Worm (Caenorhabditis elegans) whole organism, L4 larva: ENCODE measurements around the gene F52C9.3.
A peak's percentile ranks its signal among the peaks of the same experiment; 100 is the strongest.

Experiments
- R02D3.7 ChIP-seq: fragments of 150-350 bp; sonication (generic microtip); optimal IDR thresholded peaks from 3 replicates; lab custom pipeline; 2014; ENCODE audit warnings: missing biosample characterization, missing genetic modification characterization
- T20F7.1 ChIP-seq: fragments of 200-800 bp; sonication (Bioruptor generic); optimal IDR thresholded peaks from 2 replicates; lab custom pipeline; 2018; ENCODE audit warnings: mild to moderate bottlenecking, missing genetic modification characterization, missing compliant biosample characterization
- T26A8.4 ChIP-seq: fragments of 200-800 bp; sonication (Bioruptor generic); IDR thresholded peaks from 2 replicates; pipeline ENCODE4 v1.3.6; 2022; ENCODE audit warnings: missing genetic modification characterization, missing compliant biosample characterization
- Y48G9A.11 ChIP-seq: fragments of 200-800 bp; sonication (Bioruptor generic); IDR thresholded peaks from 2 replicates; pipeline ENCODE4 v1.3.6; 2022; ENCODE audit warnings: missing genetic modification reagents, missing genetic modification characterization, missing compliant biosample characterization
- Y5F2A.4 ChIP-seq: fragments of 200-800 bp; sonication (Bioruptor generic); optimal IDR thresholded peaks from 2 replicates; lab custom pipeline; 2018; ENCODE audit warnings: mild to moderate bottlenecking, missing genetic modification characterization, missing compliant biosample characterization
- ceh-82 ChIP-seq: sonication (generic microtip); optimal IDR thresholded peaks from 2 replicates; lab custom pipeline; 2017; ENCODE audit warnings: missing biosample characterization, missing genetic modification characterization
- daf-12 ChIP-seq: fragments of 150-350 bp; optimal IDR thresholded peaks from 2 replicates; lab custom pipeline; 2014; ENCODE audit warnings: missing biosample characterization, missing genetic modification reagents, missing genetic modification characterization
- daf-16 ChIP-seq, 3 experiments: sonication (generic microtip); optimal IDR thresholded peaks; 2 replicates each; lab custom pipeline; 2016 to 2017; ENCODE audit warnings: missing genetic modification characterization in 3 of 3, missing genetic modification reagents in 3 of 3, mild to moderate bottlenecking in 2 of 3, missing compliant biosample characterization in 2 of 3, missing biosample characterization in 1 of 3, moderate library complexity in 1 of 3
- dpl-1 ChIP-seq: fragments of 150-350 bp; optimal IDR thresholded peaks from 2 replicates; lab custom pipeline; 2014; ENCODE audit warnings: missing biosample characterization, missing genetic modification reagents, missing genetic modification characterization
- dve-1 ChIP-seq: sonication (generic microtip); optimal IDR thresholded peaks from 2 replicates; lab custom pipeline; 2017; ENCODE audit warnings: antibody characterized with exemption, mild to moderate bottlenecking, missing genetic modification characterization, missing compliant biosample characterization; ENCODE audit not compliant: insufficient read depth
- egl-27 ChIP-seq: sonication (generic microtip); optimal IDR thresholded peaks from 3 replicates; lab custom pipeline; 2017; ENCODE audit warnings: missing biosample characterization, missing genetic modification reagents, missing genetic modification characterization
- egl-43 ChIP-seq: fragments of 200-800 bp; sonication (Bioruptor generic); IDR thresholded peaks from 2 replicates; pipeline ENCODE4 v1.3.6; 2022; ENCODE audit warnings: missing genetic modification reagents, missing genetic modification characterization, missing compliant biosample characterization
- fkh-10 ChIP-seq: fragments of 150-350 bp; optimal IDR thresholded peaks from 2 replicates; lab custom pipeline; 2014; ENCODE audit warnings: missing biosample characterization, missing genetic modification reagents, missing genetic modification characterization
- hlh-11 ChIP-seq: fragments of 200-800 bp; sonication (Bioruptor generic); optimal IDR thresholded peaks from 2 replicates; lab custom pipeline; 2018; ENCODE audit warnings: mild to moderate bottlenecking, missing genetic modification characterization, missing compliant biosample characterization
- hlh-30 ChIP-seq: sonication (generic microtip); optimal IDR thresholded peaks from 2 replicates; lab custom pipeline; 2017; ENCODE audit warnings: antibody characterized with exemption, mild to moderate bottlenecking, missing genetic modification characterization, missing compliant biosample characterization; ENCODE audit not compliant: insufficient read depth
- hmg-1.1 ChIP-seq: fragments of 200-800 bp; sonication (Bioruptor generic); IDR thresholded peaks from 2 replicates; pipeline ENCODE4 v1.3.6; 2022; ENCODE audit warnings: missing genetic modification reagents, missing genetic modification characterization, missing compliant biosample characterization
- lin-38 ChIP-seq: fragments of 200-800 bp; sonication (Bioruptor generic); IDR thresholded peaks from 2 replicates; pipeline ENCODE4 v1.3.6; 2022; ENCODE audit warnings: missing genetic modification reagents, missing genetic modification characterization, missing compliant biosample characterization
- lsy-2 ChIP-seq, 2 experiments: fragments of 150-350 bp in 1 of 2; sonication (generic microtip) in 1 of 2; optimal IDR thresholded peaks; 2 replicates each; lab custom pipeline; 2014 to 2017; ENCODE audit warnings: missing biosample characterization in 2 of 2, missing genetic modification characterization in 2 of 2
- mdl-1 ChIP-seq, 2 experiments: fragments of 150-350 bp in 1 of 2; sonication (generic microtip) in 1 of 2; optimal IDR thresholded peaks; 2 replicates each; lab custom pipeline; 2014 to 2017; ENCODE audit warnings: missing biosample characterization in 2 of 2, missing genetic modification characterization in 2 of 2
- mes-2 ChIP-seq: sonication (generic microtip); optimal IDR thresholded peaks from 2 replicates; lab custom pipeline; 2016; ENCODE audit warnings: missing genotype, mild to moderate bottlenecking, missing genetic modification characterization, missing compliant biosample characterization; ENCODE audit not compliant: poor library complexity, severe bottlenecking
- nhr-11 ChIP-seq: fragments of 150-350 bp; optimal IDR thresholded peaks from 2 replicates; lab custom pipeline; 2014; ENCODE audit warnings: missing biosample characterization, missing genetic modification characterization
- nhr-28 ChIP-seq: fragments of 150-350 bp; optimal IDR thresholded peaks from 2 replicates; lab custom pipeline; 2014; ENCODE audit warnings: missing biosample characterization, missing genetic modification characterization
- nhr-42 ChIP-seq: fragments of 200-800 bp; sonication (Bioruptor generic); IDR thresholded peaks from 2 replicates; pipeline ENCODE4 v1.3.6; 2022; ENCODE audit warnings: missing genetic modification characterization, missing compliant biosample characterization
- pha-4 ChIP-seq, 2 experiments: fragments of 150-350 bp in 1 of 2; fragments of 200-800 bp in 1 of 2; sonication (Bioruptor generic) in 1 of 2; IDR thresholded peaks in 1 of 2; optimal IDR thresholded peaks in 1 of 2; 2 replicates each; pipeline versions ENCODE4 v1.3.6 to Lab custom; 2014 to 2022; ENCODE audit warnings: missing genetic modification characterization in 2 of 2, missing genetic modification reagents in 2 of 2, missing biosample characterization in 1 of 2, missing compliant biosample characterization in 1 of 2
- php-3 ChIP-seq: fragments of 200-800 bp; sonication (Bioruptor generic); IDR thresholded peaks from 2 replicates; pipeline ENCODE4 v1.3.6; 2022; ENCODE audit warnings: missing genetic modification reagents, missing genetic modification characterization, missing compliant biosample characterization
- spr-3 ChIP-seq: fragments of 200-800 bp; sonication (Bioruptor generic); optimal IDR thresholded peaks from 2 replicates; lab custom pipeline; 2018; ENCODE audit warnings: mild to moderate bottlenecking, missing genetic modification characterization, missing compliant biosample characterization
- tag-97 ChIP-seq: fragments of 200-800 bp; sonication (Bioruptor generic); IDR thresholded peaks from 2 replicates; pipeline ENCODE4 v1.3.6; 2022; ENCODE audit warnings: missing genetic modification characterization, missing compliant biosample characterization
- unc-62 ChIP-seq, 3 experiments: fragments of 150-350 bp in 1 of 3; sonication (generic microtip); optimal IDR thresholded peaks in 2 of 3; peaks in 1 of 3; 1 replicate in 1 of 3; 2 replicates in 2 of 3; lab custom pipeline; 2014 to 2017; ENCODE audit warnings: missing biosample characterization in 3 of 3, missing genetic modification characterization in 3 of 3, missing genetic modification reagents in 3 of 3, missing genotype in 1 of 3

The F52C9.3 gene

ce11 chrIII:5372884-5373283 is 51.2 kb downstream of the F52C9.3 start (continued):
- TF ChIP-seq pha-4 (GFP tag; IDR thresholded peaks at IDR 0.05; lab: Robert Waterston, UW) = no peak
- TF ChIP-seq pha-4 (tag; optimal IDR thresholded peaks at IDR 0.05; lab: Kevin White, UChicago) = peak; percentile 38
- no peak for TF ChIP-seq hmg-1.1
- no peak for TF ChIP-seq egl-43 (GFP tag; lab: Robert Waterston, UW)
- TF ChIP-seq fkh-10 (GFP tag; lab: Kevin White, UChicago) = peak; percentile 37
- TF ChIP-seq T26A8.4 (GFP tag; lab: Robert Waterston, UW) = no peak
- TF ChIP-seq spr-3 (GFP tag; lab: Kevin White, UChicago) = no peak
- no peak for TF ChIP-seq nhr-42
- no peak for TF ChIP-seq egl-27 (tag; lab: Kevin White, UChicago)

DNA sequence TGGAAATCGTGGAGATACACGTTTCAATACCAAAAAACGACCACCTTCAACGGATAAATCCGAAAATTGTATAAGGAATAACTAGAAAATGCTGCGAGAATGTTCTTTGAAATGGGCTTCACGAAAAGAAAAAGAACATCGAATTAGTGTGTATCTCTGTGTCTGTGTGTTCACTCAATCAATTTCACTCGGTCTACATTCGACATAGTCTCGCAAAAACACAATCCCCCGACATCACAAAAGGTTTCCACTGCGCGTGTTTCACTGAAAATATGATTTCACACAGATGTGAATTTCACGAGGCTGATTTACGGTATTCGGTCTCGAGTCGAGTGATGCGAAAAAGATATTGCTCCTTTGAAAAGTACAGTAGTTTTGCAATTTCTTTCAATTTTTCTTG is 52.0 kb downstream of the F52C9.3 start:
- TF ChIP-seq T20F7.1 (GFP tag; lab: Kevin White, UChicago) (no peak), mdl-1 (tag; optimal IDR thresholded peaks at IDR 0.05; lab: Kevin White, UChicago) (no peak), dve-1 (tag; lab: Kevin White, UChicago) (no peak), Y5F2A.4 (GFP tag; lab: Kevin White, UChicago) (no peak), tag-97 (GFP tag; lab: Robert Waterston, UW) (no peak), nhr-28 (tag; lab: Kevin White, UChicago) (peak; percentile 34), php-3 (GFP tag; lab: Robert Waterston, UW) (no peak), hlh-30 (peak; percentile 57), egl-27 (tag; lab: Kevin White, UChicago) (no peak), ceh-82 (no peak), hlh-11 (tag; lab: Kevin White, UChicago) (peak; percentile 3), R02D3.7 (tag; lab: Kevin White, UChicago) (no peak), fkh-10 (GFP tag; lab: Kevin White, UChicago) (peak; percentile 88)

DNA sequence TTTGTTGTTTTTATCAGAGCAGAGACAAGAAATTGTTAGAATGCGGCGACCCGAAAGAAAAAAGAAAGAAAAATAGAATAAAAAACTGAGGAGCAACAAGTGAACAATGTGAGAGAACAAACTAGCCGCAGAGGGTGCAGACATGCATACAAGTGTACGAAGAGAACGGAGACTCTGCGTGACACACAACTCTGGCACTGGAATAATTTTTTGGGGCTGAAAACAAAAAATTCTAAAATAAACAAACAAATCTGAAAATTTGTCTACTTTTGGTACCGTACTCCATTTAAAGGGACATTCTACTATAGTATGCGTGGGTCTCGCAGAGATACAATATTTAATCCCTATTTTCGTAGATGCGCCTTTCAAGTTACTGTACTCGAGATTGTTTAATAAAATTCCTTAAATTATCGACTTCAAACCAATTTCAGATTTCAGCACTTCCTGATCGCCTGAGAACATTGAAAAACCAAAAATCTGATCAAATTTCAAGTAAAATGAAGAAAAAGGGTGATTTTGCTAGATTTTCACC is 53.4 kb downstream of the F52C9.3 start:
- TF ChIP-seq T26A8.4 (GFP tag; lab: Robert Waterston, UW) (0 out of 2 replicates have a peak, but pooled peaks have one; percentile 7), lsy-2 (tag; optimal IDR thresholded peaks at IDR 0.05; lab: Kevin White, UChicago) (peak in 1 of 2 experiments; percentile 42), daf-16 (GFP tag; optimal IDR thresholded peaks at IDR 0.05; lab: Kevin White, UChicago) (no peak), daf-16 (tag; optimal IDR thresholded peaks at IDR 0.05; lab: Kevin White, UChicago) (peak; percentile 57), Y48G9A.11 (GFP tag; lab: Robert Waterston, UW) (0 out of 2 replicates have a peak, but pooled peaks have one; percentile 49), hlh-30 (peak; percentile 10), dve-1 (tag; lab: Kevin White, UChicago) (peak; percentile 9), dpl-1 (peak; percentile 2), daf-12 (tag; lab: Kevin White, UChicago) (no peak), lin-38 (peak; percentile 22), mes-2 (tag; lab: Kevin White, UChicago) (no peak), unc-62 (GFP tag; optimal IDR thresholded peaks at IDR 0.05 in 1 of 2; lab: Kevin White, UChicago) (peak in 1 of 2 experiments; percentile 79), unc-62 (tag; optimal IDR thresholded peaks at IDR 0.05; lab: Kevin White, UChicago) (no peak), nhr-11 (tag; lab: Kevin White, UChicago) (no peak)
